Worm (Caenorhabditis elegans) whole organism, young adult: ENCODE data around the gene nhr-267.
"Not testable (repeated sequence)": the region's sequence is repeated elsewhere in the genome, so short reads cannot be mapped to it uniquely, and the experiment has no call there.

ENCODE experiments used
- C17E4.6 ChIP-seq: fragments of 200-800 bp; sonication (Bioruptor generic); IDR thresholded peaks from 2 replicates; pipeline ENCODE4 v1.3.6; 2022; ENCODE audit warnings: missing genetic modification reagents, missing genetic modification characterization, missing compliant biosample characterization
- D2030.7 ChIP-seq: fragments of 200-800 bp; sonication (Bioruptor generic); IDR thresholded peaks from 2 replicates; pipeline ENCODE4 v1.3.6; 2022; ENCODE audit warnings: missing genetic modification reagents, missing genetic modification characterization, missing compliant biosample characterization
- F49E8.2 ChIP-seq: sonication (generic microtip); optimal IDR thresholded peaks from 3 replicates; lab custom pipeline; 2017; ENCODE audit warnings: missing genetic modification characterization, mild to moderate bottlenecking, missing compliant biosample characterization, antibody characterized with exemption, moderate library complexity; ENCODE audit not compliant: insufficient read depth
- F57C9.4 ChIP-seq: sonication (generic microtip); optimal IDR thresholded peaks from 2 replicates; lab custom pipeline; 2017; ENCODE audit warnings: mild to moderate bottlenecking, missing genetic modification characterization, missing compliant biosample characterization
- K12H6.12 ChIP-seq: fragments of 200-800 bp; sonication (Bioruptor generic); optimal IDR thresholded peaks from 2 replicates; lab custom pipeline; 2018; ENCODE audit warnings: mild to moderate bottlenecking, missing genetic modification characterization, missing compliant biosample characterization
- Y56A3A.18 ChIP-seq: fragments of 200-800 bp; sonication (Bioruptor generic); IDR thresholded peaks from 2 replicates; pipeline ENCODE4 v1.3.6; 2022; ENCODE audit warnings: missing genetic modification reagents, missing genetic modification characterization, missing compliant biosample characterization
- aptf-3 ChIP-seq: fragments of 200-800 bp; sonication (Bioruptor generic); IDR thresholded peaks from 2 replicates; pipeline ENCODE4 v1.3.6; 2022; ENCODE audit warnings: missing genetic modification characterization, missing compliant biosample characterization
- athp-1 ChIP-seq: sonication (generic microtip); optimal IDR thresholded peaks from 2 replicates; lab custom pipeline; 2017; ENCODE audit warnings: mild to moderate bottlenecking, missing genetic modification characterization, missing compliant biosample characterization
- attf-3 ChIP-seq: fragments of 200-800 bp; sonication (Bioruptor generic); conservative IDR thresholded peaks from 2 replicates; pipeline ENCODE4 v1.3.6; 2022; ENCODE audit warnings: missing genetic modification reagents, missing genetic modification characterization, missing compliant biosample characterization
- attf-5 ChIP-seq: fragments of 200-800 bp; sonication (Bioruptor generic); optimal IDR thresholded peaks from 2 replicates; lab custom pipeline; 2018; ENCODE audit warnings: mild to moderate bottlenecking, missing genetic modification characterization, missing compliant biosample characterization
- cebp-1 ChIP-seq, 2 experiments: fragments of 200-800 bp in 1 of 2; sonication (Bioruptor generic) in 1 of 2; sonication (generic microtip) in 1 of 2; IDR thresholded peaks in 1 of 2; optimal IDR thresholded peaks in 1 of 2; 2 replicates each; pipeline versions ENCODE4 v1.3.6 to Lab custom; 2017 to 2022; ENCODE audit warnings: missing compliant biosample characterization in 2 of 2, missing genetic modification characterization in 2 of 2, mild to moderate bottlenecking in 1 of 2, missing genetic modification reagents in 1 of 2, moderate library complexity in 1 of 2
- dox-1 ChIP-seq: fragments of 200-800 bp; sonication (Bioruptor generic); IDR thresholded peaks from 2 replicates; pipeline ENCODE4 v1.3.6; 2022; ENCODE audit warnings: missing genetic modification reagents, missing genetic modification characterization, missing compliant biosample characterization
- ets-4 ChIP-seq: fragments of 200-800 bp; sonication (Bioruptor generic); optimal IDR thresholded peaks from 2 replicates; lab custom pipeline; 2018; ENCODE audit warnings: mild to moderate bottlenecking, missing genetic modification characterization, missing compliant biosample characterization
- hlh-12 ChIP-seq: sonication (generic microtip); optimal IDR thresholded peaks from 2 replicates; lab custom pipeline; 2016; ENCODE audit warnings: missing genetic modification characterization, missing compliant biosample characterization
- hlh-26 ChIP-seq: fragments of 200-800 bp; sonication (Bioruptor generic); conservative IDR thresholded peaks from 2 replicates; pipeline ENCODE4 v1.3.6; 2022; ENCODE audit warnings: missing genetic modification reagents, missing genetic modification characterization, missing compliant biosample characterization
- hmg-1.2 ChIP-seq: fragments of 200-800 bp; sonication (Bioruptor generic); IDR thresholded peaks from 2 replicates; pipeline ENCODE4 v1.3.6; 2022; ENCODE audit warnings: missing genetic modification reagents, missing genetic modification characterization, missing compliant biosample characterization
- hsf-1 ChIP-seq: fragments of 200-800 bp; sonication (Bioruptor generic); IDR thresholded peaks from 2 replicates; pipeline ENCODE4 v1.3.6; 2022; ENCODE audit warnings: missing genetic modification reagents, missing genetic modification characterization, missing compliant biosample characterization
- lin-35 ChIP-seq, 3 experiments: fragments of 150-350 bp in 2 of 3; sonication (generic microtip) in 1 of 3; optimal IDR thresholded peaks; 2 replicates each; lab custom pipeline; 2014 to 2018; ENCODE audit warnings: missing biosample characterization in 3 of 3, missing genetic modification characterization in 3 of 3, missing genetic modification reagents in 3 of 3
- lin-54 ChIP-seq: fragments of 200-800 bp; sonication (Bioruptor generic); optimal IDR thresholded peaks from 2 replicates; lab custom pipeline; 2018; ENCODE audit warnings: mild to moderate bottlenecking, missing genetic modification characterization, missing compliant biosample characterization
- lir-1 ChIP-seq: fragments of 200-800 bp; sonication (Bioruptor generic); conservative IDR thresholded peaks from 2 replicates; pipeline ENCODE4 v1.3.6; 2022; ENCODE audit warnings: missing genetic modification reagents, missing genetic modification characterization, missing compliant biosample characterization
- madf-8 ChIP-seq: fragments of 200-800 bp; sonication (Bioruptor generic); conservative IDR thresholded peaks from 2 replicates; pipeline ENCODE4 v1.3.6; 2022; ENCODE audit warnings: missing genetic modification reagents, missing genetic modification characterization, missing compliant biosample characterization
- mes-4 ChIP-seq: sonication (generic microtip); optimal IDR thresholded peaks from 2 replicates; lab custom pipeline; 2016; ENCODE audit warnings: missing genotype, missing genetic modification characterization, missing compliant biosample characterization
- nfya-2 ChIP-seq: fragments of 200-800 bp; sonication (Bioruptor generic); IDR thresholded peaks from 2 replicates; pipeline ENCODE4 v1.3.6; 2022; ENCODE audit warnings: missing genetic modification reagents, missing genetic modification characterization, missing compliant biosample characterization
- nhr-120 ChIP-seq: fragments of 200-800 bp; sonication (Bioruptor generic); IDR thresholded peaks from 2 replicates; pipeline ENCODE4 v1.3.6; 2022; ENCODE audit warnings: missing genetic modification characterization, missing compliant biosample characterization
- nhr-27 ChIP-seq: fragments of 200-800 bp; sonication (Bioruptor generic); optimal IDR thresholded peaks from 2 replicates; lab custom pipeline; 2018; ENCODE audit warnings: mild to moderate bottlenecking, missing genetic modification characterization, moderate library complexity, missing compliant biosample characterization
- nhr-80 ChIP-seq: sonication (generic microtip); optimal IDR thresholded peaks from 2 replicates; lab custom pipeline; 2016; ENCODE audit warnings: missing genetic modification characterization, missing compliant biosample characterization
- pbrm-1 ChIP-seq: fragments of 200-800 bp; sonication (Bioruptor generic); IDR thresholded peaks from 2 replicates; pipeline ENCODE4 v1.3.6; 2022; ENCODE audit warnings: missing genetic modification reagents, missing genetic modification characterization, missing compliant biosample characterization
- rpc-1 ChIP-seq, 2 experiments: fragments of 150-350 bp in 1 of 2; sonication (generic microtip) in 1 of 2; optimal IDR thresholded peaks; 2 replicates each; lab custom pipeline; 2014 to 2018; ENCODE audit warnings: missing biosample characterization in 1 of 2, missing genetic modification characterization in 1 of 2, missing genetic modification reagents in 1 of 2, missing genotype in 1 of 2
- snpc-3.4 ChIP-seq: sonication (generic microtip); optimal IDR thresholded peaks from 2 replicates; lab custom pipeline; 2017; ENCODE audit warnings: missing genetic modification characterization, mild to moderate bottlenecking, missing compliant biosample characterization, antibody characterized with exemption, moderate library complexity, missing genotype, missing genetic modification reagents
- snpc-4 ChIP-seq, 5 experiments: fragments of 150-350 bp in 1 of 5; sonication (generic microtip) in 4 of 5; optimal IDR thresholded peaks; 2 replicates each; lab custom pipeline; 2014 to 2018; ENCODE audit warnings: missing genetic modification characterization in 5 of 5, missing biosample characterization in 3 of 5, antibody characterized with exemption in 2 of 5, mild to moderate bottlenecking in 2 of 5, missing compliant biosample characterization in 2 of 5, missing genotype in 2 of 5, moderate library complexity in 2 of 5, missing genetic modification reagents in 1 of 5
- tbx-9 ChIP-seq: sonication (generic microtip); optimal IDR thresholded peaks from 2 replicates; lab custom pipeline; 2016; ENCODE audit warnings: borderline replicate concordance, missing genetic modification characterization, inconsistent platforms, missing compliant biosample characterization
- ztf-22 ChIP-seq: fragments of 200-800 bp; sonication (Bioruptor generic); optimal IDR thresholded peaks from 2 replicates; lab custom pipeline; 2018; ENCODE audit warnings: mild to moderate bottlenecking, missing genetic modification characterization, moderate library complexity, missing compliant biosample characterization
- ztf-28 ChIP-seq: fragments of 200-800 bp; sonication (Bioruptor generic); IDR thresholded peaks from 2 replicates; pipeline ENCODE4 v1.3.6; 2022; ENCODE audit warnings: missing genetic modification reagents, missing genetic modification characterization, missing compliant biosample characterization

The nhr-267 gene

DNA sequence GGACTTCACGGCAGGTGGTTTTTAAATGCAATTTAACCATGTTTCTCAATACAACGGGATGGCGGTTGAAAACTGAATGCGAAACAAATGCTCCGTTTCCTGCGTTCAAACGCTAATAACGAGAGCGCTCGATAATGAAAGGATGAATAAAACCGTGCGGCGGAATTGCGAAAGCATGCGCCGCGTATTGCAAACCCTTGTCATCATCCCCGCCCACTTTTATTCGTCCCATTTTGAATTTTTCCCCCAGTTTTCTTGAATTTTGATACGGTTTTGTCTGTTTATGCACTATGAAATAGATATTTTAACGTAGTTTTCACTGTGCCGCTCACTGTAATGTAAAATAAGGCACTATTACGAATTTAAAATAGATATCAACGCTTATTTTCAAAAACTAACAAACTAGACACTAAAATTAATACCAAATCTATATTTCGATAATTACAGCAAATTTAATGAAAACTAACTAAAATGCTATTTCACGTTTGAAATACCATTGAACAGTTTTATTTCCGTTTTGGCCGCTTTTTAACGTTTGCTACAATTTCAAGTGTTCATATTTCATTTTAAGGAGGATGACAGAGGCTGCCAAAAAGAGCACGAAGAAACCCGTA, 30.0 kb upstream of the nhr-267 start, which contains the start of the genes F49C12.9 and rpn-7:
F49C12.9 (minus strand) TSS at position 148 of the 614 bp plus-strand sequence.
rpn-7 (plus strand) TSS at position 564 of the 614 bp plus-strand sequence.
- TF ChIP-seq nhr-80 (peak; percentile 4), rpc-1 (optimal IDR thresholded peaks at IDR 0.05; lab: Kevin White, UChicago) (peak; percentile 9), rpc-1 (tag; optimal IDR thresholded peaks at IDR 0.05; lab: Kevin White, UChicago) (no peak), lin-35 (GFP tag; optimal IDR thresholded peaks at IDR 0.05; lab: Kevin White, UChicago) (peak in 1 of 3 experiments; percentile 29), hmg-1.2 (GFP tag; lab: Robert Waterston, UW) (peak; percentile 22; the same call in 1 of the 2 replicates), snpc-4 (GFP tag; optimal IDR thresholded peaks at IDR 0.05; lab: Kevin White, UChicago) (no peak), snpc-4 (tag; optimal IDR thresholded peaks at IDR 0.05; lab: Kevin White, UChicago) (peak in 3 of 4 experiments; percentile 1 to 45 (median 15)), ztf-28 (GFP tag; lab: Robert Waterston, UW) (no peak), snpc-3.4 (tag; lab: Kevin White, UChicago) (peak; percentile 10), attf-3 (0 out of 2 replicates have a peak, but pooled peaks have one; percentile 9), cebp-1 (GFP tag; IDR thresholded peaks at IDR 0.05; lab: Robert Waterston, UW) (peak; percentile 21; the same call in 1 of the 2 replicates), cebp-1 (tag; optimal IDR thresholded peaks at IDR 0.05; lab: Kevin White, UChicago) (peak; percentile 79), D2030.7 (GFP tag; lab: Robert Waterston, UW) (peak; percentile 29; the same call in 1 of the 2 replicates), aptf-3 (GFP tag; lab: Robert Waterston, UW) (no peak), pbrm-1 (no peak), nhr-120 (GFP tag; lab: Robert Waterston, UW) (no peak), nfya-2 (GFP tag; lab: Robert Waterston, UW) (no peak), Y56A3A.18 (GFP tag; lab: Robert Waterston, UW) (no peak), dox-1 (GFP tag; lab: Robert Waterston, UW) (0 out of 2 replicates have a peak, but pooled peaks have one; percentile 30), lin-54 (GFP tag; lab: Kevin White, UChicago) (peak; percentile 8), F49E8.2 (tag; lab: Kevin White, UChicago) (no peak)

DNA sequence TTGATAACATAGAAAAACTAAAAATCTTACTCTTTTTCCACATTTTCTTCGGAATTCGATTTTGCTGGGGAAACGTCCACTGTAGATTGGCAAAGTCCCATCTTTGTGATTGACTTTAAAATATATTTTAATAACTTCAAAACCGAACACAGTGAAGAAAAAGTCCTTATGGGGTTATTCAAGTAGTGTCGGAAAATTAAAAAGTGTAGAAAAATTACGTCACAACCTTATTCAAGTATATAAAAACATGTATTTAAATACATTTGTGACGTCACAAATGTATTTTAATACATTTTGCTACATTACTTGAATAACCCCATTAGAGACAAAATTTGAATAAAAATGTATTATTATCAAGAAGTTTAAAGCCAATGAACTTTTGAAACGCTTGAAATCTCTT, 26.6 kb upstream of the nhr-267 start, which contains the start of gene F49C12.7:
F49C12.7 (minus strand) TSS at position 101 of the 400 bp plus-strand sequence.
- not testable (repeated sequence) for TF ChIP-seq hsf-1 (GFP tag; lab: Robert Waterston, UW); lir-1 (GFP tag; lab: Robert Waterston, UW); hlh-12 (tag; lab: Kevin White, UChicago)

DNA sequence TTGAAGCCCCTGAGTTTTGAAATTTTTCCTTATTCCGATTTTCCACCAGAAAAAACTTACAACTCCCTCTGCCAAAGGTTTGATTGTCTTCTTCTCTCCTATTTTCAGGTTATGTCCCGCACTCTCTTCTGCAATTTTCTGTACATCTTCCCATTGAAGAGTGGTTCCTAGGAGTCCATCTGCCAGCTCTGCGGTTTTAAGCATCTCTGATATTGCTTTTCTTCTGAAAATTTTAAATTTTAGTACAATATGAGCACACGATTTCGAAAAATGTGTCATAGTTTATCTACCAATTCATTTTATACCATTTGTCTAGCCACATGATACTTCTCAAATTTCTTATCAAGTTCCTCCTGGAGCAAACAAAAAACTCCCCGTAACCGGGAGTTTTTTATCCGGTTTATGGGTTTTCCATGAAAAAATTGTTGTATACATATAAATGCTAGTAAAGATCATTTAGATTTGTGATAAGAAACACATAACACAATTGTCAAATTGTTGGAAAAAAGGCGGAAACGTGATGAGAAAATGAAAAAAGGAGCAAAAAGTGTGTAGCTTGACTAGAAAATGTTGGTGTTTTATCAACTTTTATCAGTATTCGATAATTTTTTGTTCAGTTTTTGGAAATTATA, 24.8 kb upstream of the nhr-267 start:
- TF ChIP-seq athp-1 (tag; lab: Kevin White, UChicago) (no peak), madf-8 (GFP tag; lab: Robert Waterston, UW) (no peak), tbx-9 (tag; lab: Kevin White, UChicago) (no peak), C17E4.6 (no peak), hsf-1 (GFP tag; lab: Robert Waterston, UW) (no peak), nhr-27 (no peak), nhr-80 (peak; percentile 73), K12H6.12 (tag; lab: Kevin White, UChicago) (no peak), attf-5 (GFP tag; lab: Kevin White, UChicago) (no peak), F57C9.4 (tag; lab: Kevin White, UChicago) (no peak), ets-4 (GFP tag; lab: Kevin White, UChicago) (peak; percentile 45), mes-4 (tag; lab: Kevin White, UChicago) (no peak), hlh-26 (GFP tag; lab: Robert Waterston, UW) (no peak), ztf-22 (GFP tag; lab: Kevin White, UChicago) (no peak)
